Fruit fly (Drosophila melanogaster) ovary, adult (tissue): ENCODE measurements around the gene CG12986.
A peak's percentile ranks its signal among the peaks of the same experiment; 100 is the strongest.

Experiments used
- CG17801 ChIP-seq: fragments of 200-800 bp; optimal IDR thresholded peaks from 2 replicates; lab custom pipeline; 2019; ENCODE audit warnings: missing biosample characterization, mild to moderate bottlenecking, missing genetic modification characterization, moderate library complexity; ENCODE audit not compliant: partially characterized antibody

The CG12986 gene

DNA sequence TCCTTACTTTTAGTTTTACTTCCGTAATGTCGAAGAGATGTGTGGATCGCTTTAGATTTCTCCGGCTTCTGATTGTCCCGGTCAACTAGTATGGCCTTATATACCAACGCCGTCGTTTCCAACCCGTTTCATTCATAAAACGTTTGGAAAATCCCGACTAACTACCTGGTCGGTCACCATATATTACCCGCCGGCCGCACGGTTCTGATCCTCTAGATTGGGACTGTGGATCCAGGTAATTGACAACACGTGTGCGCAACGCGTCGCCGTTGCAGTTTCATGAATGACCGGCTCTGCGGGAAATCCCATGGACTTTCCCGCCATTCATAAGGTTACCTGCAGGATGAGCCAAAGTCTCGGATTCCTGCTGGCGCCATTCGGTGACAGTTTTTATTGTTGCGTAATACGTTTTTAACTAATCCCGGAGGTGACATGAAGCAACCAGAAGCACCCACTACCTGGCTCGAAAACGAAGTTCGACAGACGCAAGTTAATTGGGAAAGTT lies at the start of gene CG12986:
Gene CG12986, minus strand, starts transcription at position 51 of the 505 bp plus-strand sequence.
- no peak for TF ChIP-seq CG17801 (GFP tag; lab: Kevin White, UChicago)

DNA sequence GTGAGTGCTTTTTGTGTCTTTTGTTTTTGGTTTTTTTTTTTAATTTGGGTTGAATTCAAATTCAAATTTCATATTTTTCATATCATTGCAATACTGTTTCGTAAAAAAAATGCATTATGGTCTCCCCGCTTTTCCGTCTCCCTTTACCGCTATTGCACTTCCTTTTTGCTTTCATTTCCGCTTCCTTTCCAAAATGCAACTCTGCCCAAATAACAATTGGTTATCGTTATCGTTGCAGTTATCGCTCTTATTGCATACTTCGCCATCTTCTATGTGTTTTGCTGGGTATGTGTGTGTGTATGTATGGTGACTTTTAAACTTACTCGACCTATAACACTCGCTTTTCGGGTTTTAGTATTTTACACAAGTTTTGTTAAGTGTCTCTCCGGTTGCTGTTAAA lies 45.6 kb upstream of the CG12986 start:
- no peak for TF ChIP-seq CG17801 (GFP tag; lab: Kevin White, UChicago)

DNA sequence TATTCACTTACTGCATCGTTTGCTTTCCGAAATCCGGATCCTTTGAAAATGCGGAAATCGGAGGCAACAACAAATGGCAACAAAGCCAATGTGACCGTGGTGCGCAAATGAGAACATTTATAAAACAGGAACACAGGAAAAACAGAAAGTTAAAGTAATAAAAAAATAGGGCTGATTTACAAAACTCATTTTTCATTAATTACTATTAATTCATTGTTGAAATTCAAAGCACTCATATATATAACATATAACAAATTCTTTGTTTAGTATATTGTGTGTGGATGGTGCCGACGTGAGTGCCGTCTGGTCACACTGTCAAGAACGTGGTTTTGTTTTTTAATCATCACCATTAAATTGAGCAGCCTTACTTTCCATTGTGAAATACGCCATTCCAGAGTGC lies 41.2 kb upstream of the CG12986 start, which contains the start of the genes Arp8 and CG6769:
Gene Arp8, minus strand, starts transcription at position 90 of the 400 bp plus-strand sequence.
Gene CG6769, plus strand, starts transcription at position 292 of the 400 bp plus-strand sequence.
- TF ChIP-seq CG17801 (GFP tag; lab: Kevin White, UChicago) = peak; percentile 54

DNA sequence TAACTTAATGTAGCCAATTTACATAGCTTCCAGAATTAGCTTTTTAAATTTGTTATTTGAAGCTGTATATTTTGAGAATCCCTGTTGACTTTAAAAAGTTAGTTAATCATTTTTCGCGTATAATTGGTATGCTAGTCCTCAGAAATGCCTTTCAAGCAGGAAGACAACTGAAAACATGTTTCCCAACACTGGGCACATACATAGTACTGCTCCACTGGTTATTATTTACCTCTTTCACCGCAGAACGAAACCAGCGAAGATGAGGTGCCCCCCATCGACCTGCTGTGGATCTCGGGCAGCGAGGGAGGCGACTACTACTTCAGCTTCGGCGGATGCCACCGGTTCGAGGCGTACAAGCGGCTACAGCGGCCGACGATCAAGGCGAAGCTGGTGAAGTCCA lies 38.3 kb upstream of the CG12986 start:
- TF ChIP-seq CG17801 (GFP tag; lab: Kevin White, UChicago) = no peak

DNA sequence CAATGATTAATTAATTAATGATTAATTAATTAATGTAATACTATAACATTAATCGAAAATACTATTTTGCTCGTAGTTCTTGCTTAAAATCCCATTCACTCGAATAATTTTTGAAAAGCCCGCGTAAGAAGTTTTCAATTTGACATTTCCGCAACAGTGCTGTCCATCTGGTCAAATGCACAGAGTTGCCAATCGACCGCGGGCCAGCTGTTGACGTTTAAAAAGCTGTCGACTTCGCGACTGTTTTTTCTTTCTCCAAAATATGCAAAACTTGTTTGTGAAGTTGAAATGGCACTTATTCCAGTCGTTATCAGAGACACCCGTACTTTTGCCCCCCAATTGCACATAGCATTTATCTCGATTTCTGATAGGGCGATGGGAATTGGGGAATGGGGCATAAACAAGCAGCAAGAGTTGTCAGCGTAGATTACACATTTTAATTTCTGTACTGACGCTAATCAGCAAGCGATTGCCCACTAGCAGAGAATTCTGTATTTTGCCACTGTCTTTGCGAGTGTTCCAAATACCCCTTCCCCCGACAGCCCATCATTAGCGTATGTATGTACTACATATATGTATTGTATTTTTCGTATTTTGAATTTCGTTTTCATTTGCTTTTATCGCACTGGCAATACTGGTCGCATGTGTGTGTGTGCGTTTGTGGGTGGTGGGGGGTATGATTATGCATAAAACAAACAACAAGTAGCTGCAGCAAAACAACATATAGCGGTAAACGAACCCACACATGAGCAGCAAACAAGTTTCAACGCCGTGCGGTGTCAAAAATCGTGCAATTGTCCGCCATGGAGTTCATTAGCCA lies 37.2 kb upstream of the CG12986 start, which contains the start of gene Srx:
Gene Srx, plus strand, starts transcription at position 517 of the 820 bp plus-strand sequence.
- TF ChIP-seq CG17801 (GFP tag; lab: Kevin White, UChicago) = peak; percentile 65

DNA sequence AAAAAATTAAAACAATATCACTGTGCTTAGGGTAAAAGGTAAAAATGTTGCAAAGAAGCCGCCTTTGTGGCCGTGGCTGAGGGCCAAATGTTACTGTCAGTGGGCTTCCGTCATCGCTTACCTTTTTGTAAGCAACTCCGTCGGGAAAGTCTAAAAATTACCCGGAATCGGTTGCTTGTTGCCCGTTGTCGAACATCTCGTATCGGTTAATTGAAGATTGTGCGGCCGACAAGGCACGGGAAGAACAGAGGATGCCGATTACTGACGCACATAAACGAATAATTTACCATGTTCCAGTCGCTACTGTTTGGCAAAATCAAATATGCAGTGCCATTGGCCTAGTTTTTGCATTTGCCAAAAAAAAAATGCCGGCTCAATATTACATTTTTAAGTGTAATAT lies 36.5 kb upstream of the CG12986 start, which contains the start of gene Mco4:
Gene Mco4, minus strand, starts transcription at position 101 of the 400 bp plus-strand sequence.
- TF ChIP-seq CG17801 (GFP tag; lab: Kevin White, UChicago) = no peak

DNA sequence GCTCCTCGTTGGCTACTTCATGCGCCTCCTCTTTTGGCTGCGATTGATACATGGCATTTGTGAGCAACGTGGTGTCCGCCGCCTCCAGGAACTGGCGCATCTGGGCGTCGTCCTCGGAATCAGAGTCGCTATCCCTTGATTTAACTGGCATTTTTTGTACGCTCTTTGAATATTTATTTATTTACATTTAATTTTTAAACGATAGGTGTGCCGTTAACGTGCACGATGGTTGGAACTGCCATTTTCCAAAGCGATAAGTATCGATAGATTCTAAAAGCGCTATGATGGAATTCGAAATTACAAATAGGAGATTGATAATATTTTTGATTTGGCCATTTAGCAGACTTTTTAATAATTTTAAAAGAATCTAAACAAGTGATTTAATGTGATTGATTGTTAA lies 33.0 kb upstream of the CG12986 start, which contains the start of gene CG32554:
Gene CG32554, minus strand, starts transcription at position 229 of the 400 bp plus-strand sequence.
- no peak for TF ChIP-seq CG17801 (GFP tag; lab: Kevin White, UChicago)

DNA sequence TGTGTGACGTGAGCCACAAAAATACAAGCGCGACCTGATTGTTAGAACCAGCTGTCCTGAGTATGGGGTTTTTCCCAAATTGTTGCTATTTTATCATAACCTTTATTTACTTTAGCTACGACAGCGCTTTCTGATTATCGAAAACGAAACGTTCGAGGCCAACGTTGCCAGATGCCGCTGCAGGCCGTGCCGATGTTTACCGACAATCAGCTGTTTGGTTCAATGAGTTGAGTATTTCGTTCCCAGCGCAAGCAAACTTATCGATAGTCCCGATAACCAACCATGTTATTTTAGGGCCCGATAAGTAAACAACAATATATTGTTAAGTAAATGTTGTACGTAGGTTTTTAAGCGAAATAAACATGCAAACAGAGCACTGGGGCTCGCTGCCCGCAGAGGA lies 30.7 kb upstream of the CG12986 start, which contains the start of the genes CG15814 and Spt7:
Gene CG15814, minus strand, starts transcription at position 164 of the 400 bp plus-strand sequence.
Gene Spt7, plus strand, starts transcription at position 282 of the 400 bp plus-strand sequence.
- peak; percentile 63 for TF ChIP-seq CG17801 (GFP tag; lab: Kevin White, UChicago)

DNA sequence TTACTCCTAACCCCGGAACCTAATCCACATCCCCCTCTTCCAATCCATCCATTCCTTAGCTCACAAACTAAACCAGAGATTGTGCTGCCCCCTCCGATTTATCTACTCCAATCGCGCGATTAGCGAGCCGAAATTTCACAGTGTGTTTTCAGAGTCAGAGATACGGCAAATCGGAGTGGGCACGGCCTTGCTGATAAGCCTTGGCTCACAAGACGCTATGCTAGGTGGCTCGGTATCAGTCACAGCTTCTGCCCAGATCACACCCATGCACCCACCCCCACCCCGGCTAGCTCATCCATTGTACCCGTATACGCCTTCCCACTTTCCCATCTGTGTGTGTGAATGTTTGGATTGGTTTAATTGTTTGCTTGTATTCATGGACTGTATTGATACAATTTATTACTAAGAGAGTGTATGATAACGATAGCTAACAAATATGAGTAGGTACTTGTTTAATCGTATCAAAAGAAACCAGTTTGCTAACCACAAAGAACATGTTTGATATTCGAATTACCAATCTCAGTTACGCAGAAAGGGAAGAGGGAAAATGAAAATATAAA lies 26.4 kb upstream of the CG12986 start:
- no peak for TF ChIP-seq CG17801 (GFP tag; lab: Kevin White, UChicago)

DNA sequence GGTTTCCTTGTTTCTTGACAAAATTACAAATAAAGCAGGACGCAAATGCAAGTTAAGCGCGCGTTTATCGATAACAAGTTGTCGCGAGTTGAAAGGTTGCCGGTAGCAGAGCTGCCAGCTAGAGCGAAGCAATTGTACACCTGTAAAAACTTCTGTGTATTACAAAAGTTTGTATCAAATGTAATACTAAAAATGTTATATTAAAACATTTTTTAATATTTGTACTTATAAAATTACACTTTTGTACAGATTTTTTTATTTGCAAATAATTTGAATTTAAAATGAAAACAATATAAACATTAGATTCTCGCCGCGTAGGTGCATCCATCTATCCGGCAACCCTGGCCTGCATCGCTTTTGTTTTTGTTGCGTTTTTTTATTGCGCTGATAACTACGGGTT lies 25.1 kb upstream of the CG12986 start, which contains the start of the genes CG8142 and Ucp4A:
Gene CG8142, minus strand, starts transcription at position 82 of the 400 bp plus-strand sequence.
Gene Ucp4A, plus strand, starts transcription at position 327 of the 400 bp plus-strand sequence.
- peak; percentile 96 for TF ChIP-seq CG17801 (GFP tag; lab: Kevin White, UChicago)

DNA sequence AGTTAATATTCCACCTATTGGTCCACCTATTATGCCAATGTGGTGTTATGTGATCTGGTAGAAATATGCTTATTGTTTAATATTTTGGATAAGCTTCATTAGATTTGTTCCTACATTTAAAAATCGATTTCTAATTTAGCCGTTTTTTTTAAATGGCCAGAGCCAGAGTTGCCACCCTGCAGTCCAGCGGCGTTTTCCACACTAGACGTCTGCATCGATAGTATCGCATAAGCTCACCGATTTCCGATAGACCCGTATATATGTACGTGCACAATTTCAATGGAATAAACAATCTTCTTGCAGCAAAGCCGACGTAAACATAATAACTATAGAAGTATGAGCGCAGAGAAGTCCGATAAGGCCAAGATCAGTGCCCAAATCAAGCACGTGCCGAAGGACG lies 22.4 kb upstream of the CG12986 start, which contains the start of gene Taf9:
Gene Taf9, plus strand, starts transcription at position 239 of the 400 bp plus-strand sequence.
- TF ChIP-seq CG17801 (GFP tag; lab: Kevin White, UChicago) = no peak

DNA sequence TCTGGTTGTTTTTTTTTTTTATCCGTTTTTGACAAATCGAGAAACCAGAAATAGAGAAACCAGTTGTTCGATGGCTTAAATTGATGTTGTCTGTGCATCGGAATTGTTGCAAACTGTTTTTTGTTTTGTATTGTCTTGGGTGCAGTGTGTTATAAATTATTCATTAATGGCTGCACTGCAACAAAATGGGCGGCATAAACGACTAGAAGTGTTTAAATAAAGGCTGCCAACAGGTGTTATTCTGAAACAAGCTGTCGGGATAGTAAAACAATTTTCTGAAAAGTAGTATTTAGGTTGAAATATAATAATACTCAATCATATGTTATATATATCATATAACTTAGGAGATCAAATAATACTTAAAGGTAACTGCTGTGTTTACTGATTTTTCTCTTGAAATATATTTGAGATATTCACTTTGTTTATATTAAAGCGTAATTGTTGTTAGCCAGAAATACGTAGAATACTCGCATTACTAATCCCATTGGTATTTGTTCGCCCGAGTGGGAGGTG lies 17.0 kb upstream of the CG12986 start:
- no peak for TF ChIP-seq CG17801 (GFP tag; lab: Kevin White, UChicago)

DNA sequence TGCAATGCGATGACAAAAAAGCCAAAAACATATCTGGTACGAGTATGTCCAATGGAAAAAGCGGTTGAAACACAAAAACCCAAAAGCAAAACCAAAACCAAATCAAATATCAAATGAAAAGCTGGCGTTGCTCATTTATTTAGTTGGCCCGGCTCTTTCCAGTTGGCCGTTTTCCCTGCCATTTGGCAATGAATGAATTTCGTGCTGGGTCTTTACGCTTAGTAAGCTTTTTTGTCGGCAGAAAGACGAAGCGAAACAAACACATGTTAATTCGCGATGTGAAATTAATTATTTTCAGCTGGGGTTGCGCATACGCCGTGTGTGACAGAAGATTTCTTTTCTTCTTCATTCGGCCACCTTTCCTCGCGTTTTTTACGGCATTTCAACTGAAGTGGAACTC lies 15.3 kb upstream of the CG12986 start:
- TF ChIP-seq CG17801 (GFP tag; lab: Kevin White, UChicago) = peak; percentile 24

DNA sequence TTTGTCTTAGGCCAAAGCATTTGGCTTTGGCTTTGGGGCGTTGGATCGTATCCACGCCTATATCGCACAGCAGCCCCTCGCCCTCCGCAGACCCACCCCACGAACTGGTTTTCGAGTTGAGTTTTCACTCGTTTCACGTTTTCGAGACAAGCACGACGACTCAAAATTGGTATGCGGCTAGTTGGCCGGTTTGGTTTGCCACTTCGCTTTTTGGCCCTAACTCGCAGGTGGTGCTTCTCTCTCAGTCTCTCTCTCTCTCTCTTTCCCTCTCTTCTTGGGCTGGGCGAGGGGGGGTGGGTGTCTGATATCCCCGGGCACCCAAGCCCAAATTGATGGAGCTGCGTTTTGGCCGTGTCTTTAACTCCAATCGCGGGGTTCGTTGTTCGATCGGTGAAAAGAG lies 14.5 kb upstream of the CG12986 start:
- no peak for TF ChIP-seq CG17801 (GFP tag; lab: Kevin White, UChicago)
